Worm (Caenorhabditis elegans) whole organism, L4/young adult: ENCODE results near the gene srbc-57.

Source experiments
- W03F9.2 ChIP-seq: fragments of 150-350 bp; optimal IDR thresholded peaks from 2 replicates; lab custom pipeline; 2014; ENCODE audit warnings: missing biosample characterization, missing genetic modification characterization
- dao-5 ChIP-seq: sonication (generic microtip); optimal IDR thresholded peaks from 2 replicates; lab custom pipeline; 2016; ENCODE audit warnings: missing genotype, missing genetic modification characterization, moderate library complexity, missing compliant biosample characterization
- him-1 ChIP-seq: sonication (generic microtip); optimal IDR thresholded peaks from 2 replicates; lab custom pipeline; 2016; ENCODE audit warnings: missing genotype, missing genetic modification reagents, missing genetic modification characterization, missing compliant biosample characterization

Gene srbc-57

ce11 chrV:468460-468859, at the start of gene srbc-57:
Gene srbc-57, minus strand, starts transcription at chrV:468560.
- TF ChIP-seq him-1 (no peak), W03F9.2 (no peak), dao-5 (tag; lab: Kevin White, UChicago) (no peak)

- TF ChIP-seq W03F9.2 (no peak), him-1 (no peak), dao-5 (tag; lab: Kevin White, UChicago) (no peak)
These were observed 44.1 kb upstream of the srbc-57 start, which contains the start of gene srh-37 for ce11 chrV:512420-512819. Gene srh-37, minus strand, starts transcription at chrV:512520.

- TF ChIP-seq dao-5 (tag; lab: Kevin White, UChicago) (no peak), him-1 (no peak), W03F9.2 (no peak)
These were observed 36.8 kb upstream of the srbc-57 start, which contains the start of gene srlf-19 for ce11 chrV:505191-505590. Gene srlf-19, plus strand, starts transcription at chrV:505491.

- TF ChIP-seq W03F9.2, result no peak
- TF ChIP-seq him-1, result no peak
- TF ChIP-seq dao-5 (tag; lab: Kevin White, UChicago), result no peak
These were observed 35.4 kb upstream of the srbc-57 start, which contains the start of gene srlf-35 for ce11 chrV:503728-504127. Gene srlf-35, plus strand, starts transcription at chrV:504028.

- TF ChIP-seq W03F9.2, result no peak
- TF ChIP-seq dao-5 (tag; lab: Kevin White, UChicago), result no peak
- no peak for TF ChIP-seq him-1
These were observed 34.5 kb upstream of the srbc-57 start, which contains the start of gene T01G6.10 for ce11 chrV:502803-503273. Gene T01G6.10, minus strand, starts transcription at chrV:503223.

ce11 chrV:501230-501629, 32.9 kb upstream of the srbc-57 start, which contains the start of gene str-256:
Gene str-256, minus strand, starts transcription at chrV:501330.
- no peak for TF ChIP-seq him-1
- TF ChIP-seq dao-5 (tag; lab: Kevin White, UChicago), result no peak
- no peak for TF ChIP-seq W03F9.2

- no peak for TF ChIP-seq W03F9.2
- TF ChIP-seq dao-5 (tag; lab: Kevin White, UChicago), result no peak
- no peak for TF ChIP-seq him-1
These were observed 32.2 kb upstream of the srbc-57 start for ce11 chrV:500535-500934.

- TF ChIP-seq dao-5 (tag; lab: Kevin White, UChicago) (no peak), W03F9.2 (no peak), him-1 (no peak)
These were observed 29.0 kb upstream of the srbc-57 start, which contains the start of gene T01G6.1 for ce11 chrV:497399-497798. Gene T01G6.1, plus strand, starts transcription at chrV:497699.

ce11 chrV:494284-494683, 25.9 kb upstream of the srbc-57 start, which contains the start of gene nhr-131:
Gene nhr-131, plus strand, starts transcription at chrV:494370.
- no peak for TF ChIP-seq W03F9.2
- no peak for TF ChIP-seq dao-5 (tag; lab: Kevin White, UChicago)
- no peak for TF ChIP-seq him-1

- TF ChIP-seq W03F9.2, result no peak
- no peak for TF ChIP-seq dao-5 (tag; lab: Kevin White, UChicago)
These were observed 23.1 kb upstream of the srbc-57 start, which contains the start of gene str-196 for ce11 chrV:491432-491831. Gene str-196, plus strand, starts transcription at chrV:491732.

- no peak for TF ChIP-seq dao-5 (tag; lab: Kevin White, UChicago)
- no peak for TF ChIP-seq him-1
- no peak for TF ChIP-seq W03F9.2
These were observed 21.0 kb upstream of the srbc-57 start, which contains the start of gene nhr-106 for ce11 chrV:489320-489719. Gene nhr-106, plus strand, starts transcription at chrV:489620.

- no peak for TF ChIP-seq him-1
- no peak for TF ChIP-seq W03F9.2
- no peak for TF ChIP-seq dao-5 (tag; lab: Kevin White, UChicago)
These were observed 19.6 kb upstream of the srbc-57 start for ce11 chrV:487980-488379.

- TF ChIP-seq dao-5 (tag; lab: Kevin White, UChicago) (no peak), W03F9.2 (no peak), him-1 (no peak)
These were observed 18.3 kb upstream of the srbc-57 start, which contains the start of gene nhr-211 for ce11 chrV:486684-487083. Gene nhr-211, plus strand, starts transcription at chrV:486984.

ce11 chrV:484285-484890, 16.0 kb upstream of the srbc-57 start, which contains the start of gene nhr-212:
Gene nhr-212, plus strand, starts transcription at chrV:484857.
- TF ChIP-seq dao-5 (tag; lab: Kevin White, UChicago) (no peak), him-1 (no peak)

ce11 chrV:483289-483795, 15.0 kb upstream of the srbc-57 start, which contains the start of gene nhr-130:
Gene nhr-130, minus strand, starts transcription at chrV:483339.
- no peak for TF ChIP-seq him-1
- no peak for TF ChIP-seq W03F9.2
